Fruit fly (Drosophila melanogaster): Measurements from ENCODE around the gene CG2116.
A peak's percentile ranks its signal among the peaks of the same experiment; 100 is the strongest.

Gene CG2116

dm6 chrX:8143537-8143936 lies 13.9 kb downstream of the CG2116 start, which contains the start of gene CG17982 (continued):
- peak; percentile 45 for TF ChIP-seq fd64A (GFP tag; optimal IDR thresholded peaks at IDR 0.05)
- no peak for TF ChIP-seq CG9797 (GFP tag; optimal IDR thresholded peaks at IDR 0.05)
- TF ChIP-seq nmo (GFP tag; optimal IDR thresholded peaks at IDR 0.05) = peak; percentile 87
- peak; percentile 69; the same call in 2 of the 3 replicates for TF ChIP-seq otp (GFP tag; IDR thresholded peaks at IDR 0.05)
- TF ChIP-seq CG2875 (GFP tag; optimal IDR thresholded peaks at IDR 0.05) = peak; percentile 58
- TF ChIP-seq CHES-1-like (GFP tag; optimal IDR thresholded peaks at IDR 0.05) = peak; percentile 90
- TF ChIP-seq CG16863 (GFP tag; optimal IDR thresholded peaks at IDR 0.05) = peak; percentile 80
- peak; percentile 45 for TF ChIP-seq Nf-YB (GFP tag; optimal IDR thresholded peaks at IDR 0.05)
- TF ChIP-seq CG12155 (GFP tag; optimal IDR thresholded peaks at IDR 0.05) = peak; percentile 80
- no peak for TF ChIP-seq Lpt (GFP tag; optimal IDR thresholded peaks at IDR 0.05)
- no peak for TF ChIP-seq Hey (tag; optimal IDR thresholded peaks at IDR 0.05)
- peak; percentile 69 for TF ChIP-seq stwl (tag; optimal IDR thresholded peaks at IDR 0.05)
- TF ChIP-seq CG11695 (GFP tag; IDR thresholded peaks at IDR 0.05) = peak; percentile 81
- peak; percentile 83 for TF ChIP-seq gcm (GFP tag; optimal IDR thresholded peaks at IDR 0.05)
- peak; percentile 56; the same call in 1 of the 2 replicates for TF ChIP-seq CG4404 (GFP tag; IDR thresholded peaks at IDR 0.05)
- no peak for TF ChIP-seq nerfin-2 (GFP tag; IDR thresholded peaks at IDR 0.05; ENCODE audit: partially characterized antibody)
- peak; percentile 71 for TF ChIP-seq cwo (GFP tag; optimal IDR thresholded peaks at IDR 0.05)
- peak; percentile 48 for TF ChIP-seq Sry-δ (GFP tag; optimal IDR thresholded peaks at IDR 0.05)
- peak; percentile 81 for TF ChIP-seq eyg (GFP tag; optimal IDR thresholded peaks at IDR 0.05)
- peak; percentile 80 for TF ChIP-seq MBD-R2 (GFP tag; IDR thresholded peaks at IDR 0.05)
- no peak for TF ChIP-seq CG16813 (GFP tag; IDR thresholded peaks at IDR 0.05; ENCODE audit: partially characterized antibody)
- TF ChIP-seq Ets97D (GFP tag; optimal IDR thresholded peaks at IDR 0.05) = peak; percentile 81
- TF ChIP-seq ato (GFP tag; IDR thresholded peaks at IDR 0.05; ENCODE audit: partially characterized antibody) = no peak
- peak; percentile 77 for TF ChIP-seq jumu (GFP tag; optimal IDR thresholded peaks at IDR 0.05)
- TF ChIP-seq disco-r (GFP tag; optimal IDR thresholded peaks at IDR 0.05) = peak; percentile 64
- peak; percentile 75 for TF ChIP-seq CrebB (tag; optimal IDR thresholded peaks at IDR 0.05)
- peak; percentile 43 for TF ChIP-seq slou (GFP tag; optimal IDR thresholded peaks at IDR 0.05)
- TF ChIP-seq HLH4C (GFP tag; IDR thresholded peaks at IDR 0.05; ENCODE audit: partially characterized antibody) = no peak
- no peak for TF ChIP-seq fru (optimal IDR thresholded peaks at IDR 0.05)
- TF ChIP-seq Trl (optimal IDR thresholded peaks at IDR 0.05) = no peak
- peak; percentile 91 for TF ChIP-seq Trl (GFP tag; optimal IDR thresholded peaks at IDR 0.05)
- peak; percentile 78 for TF ChIP-seq Mrtf (GFP tag; IDR thresholded peaks at IDR 0.05)
- TF ChIP-seq CG1024 (GFP tag; IDR thresholded peaks at IDR 0.05) = 0 out of 2 replicates have a peak, but pooled peaks have one; percentile 27
- peak; percentile 5 for TF ChIP-seq TFAM (GFP tag; optimal IDR thresholded peaks at IDR 0.05)
- TF ChIP-seq CG6765 (GFP tag; optimal IDR thresholded peaks at IDR 0.05) = peak; percentile 70
- peak; percentile 87 for TF ChIP-seq CG8924 (tag; optimal IDR thresholded peaks at IDR 0.05)
- TF ChIP-seq zfh1 (GFP tag; IDR thresholded peaks at IDR 0.05) = peak; percentile 85
- TF ChIP-seq Pdp1 (GFP tag; optimal IDR thresholded peaks at IDR 0.05) = peak; percentile 77 to 84
- peak; percentile 83 for TF ChIP-seq CG14710 (tag; optimal IDR thresholded peaks at IDR 0.05)
- peak; percentile 80 for TF ChIP-seq fd3F (GFP tag; optimal IDR thresholded peaks at IDR 0.05)
- TF ChIP-seq klu (GFP tag; IDR thresholded peaks at IDR 0.05) = peak; percentile 71
- peak; percentile 69 for TF ChIP-seq en (GFP tag; optimal IDR thresholded peaks at IDR 0.05)
- peak; percentile 12 for TF ChIP-seq CG30431 (GFP tag; optimal IDR thresholded peaks at IDR 0.05)
- TF ChIP-seq Dll (GFP tag; IDR thresholded peaks at IDR 0.05; ENCODE audit: partially characterized antibody) = no peak
- peak; percentile 86 for TF ChIP-seq Bteb2 (GFP tag; optimal IDR thresholded peaks at IDR 0.05)
- peak; percentile 90 for TF ChIP-seq mam (GFP tag; optimal IDR thresholded peaks at IDR 0.05)
- peak; percentile 75 for TF ChIP-seq bcd (GFP tag; optimal IDR thresholded peaks at IDR 0.05)
- TF ChIP-seq HLHmδ (GFP tag; optimal IDR thresholded peaks at IDR 0.05) = no peak
- peak; percentile 29 for TF ChIP-seq Lhr (GFP tag; optimal IDR thresholded peaks at IDR 0.05)
- TF ChIP-seq salm (tag; optimal IDR thresholded peaks at IDR 0.05) = peak; percentile 63
- TF ChIP-seq tap (tag; optimal IDR thresholded peaks at IDR 0.05) = peak; percentile 83
